Worm (Caenorhabditis elegans): ENCODE measurements around the gene F46B3.14.

DNA sequence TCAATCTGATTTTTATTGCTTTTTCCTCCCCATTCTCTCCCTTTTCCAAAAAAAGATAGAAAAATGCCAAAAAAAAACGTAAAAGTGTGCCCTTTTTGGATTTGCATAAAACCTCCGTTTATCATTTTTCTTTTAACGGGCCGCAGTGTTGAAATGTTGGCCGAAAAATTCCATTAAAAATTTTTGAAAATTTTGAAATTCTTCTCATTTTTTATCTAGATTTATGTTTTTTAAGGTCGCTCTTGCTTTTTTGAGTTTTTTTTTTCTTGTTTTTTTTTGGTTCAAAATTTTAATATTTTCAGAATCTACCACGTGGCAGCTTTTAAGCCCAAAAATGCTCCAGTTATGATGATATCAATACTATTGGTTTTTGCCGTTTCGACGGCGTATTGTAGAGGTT is 23.2 kb upstream of the F46B3.14 start, which contains the start of gene mnr-1:
- TF ChIP-seq egrh-3 (GFP tag; IDR thresholded peaks at IDR 0.05) (no peak), nfya-1 (tag; optimal IDR thresholded peaks at IDR 0.05; ENCODE audit: borderline replicate concordance, insufficient read depth) (no peak), die-1 (tag; optimal IDR thresholded peaks at IDR 0.05) (no peak), F23B12.7 (tag; optimal IDR thresholded peaks at IDR 0.05; ENCODE audit: insufficient read depth) (no peak)
